Fruit fly (Drosophila melanogaster) whole organism, embryonic: ENCODE results near the gene CG31752.

Experiments
- CG1024 ChIP-seq: fragments of 200-800 bp; sonication (Bioruptor generic); IDR thresholded peaks from 2 replicates; pipeline ENCODE4 v1.3.6; 2022; ENCODE audit warnings: missing biosample characterization, missing genetic modification characterization
- CG10431 ChIP-seq: fragments of 200-800 bp; sonication (Bioruptor generic); optimal IDR thresholded peaks from 3 replicates; lab custom pipeline; 2018; ENCODE audit warnings: missing biosample characterization, mild to moderate bottlenecking, missing genetic modification characterization
- CG10979 ChIP-seq: fragments of 200-800 bp; sonication (Bioruptor generic); optimal IDR thresholded peaks from 2 replicates; lab custom pipeline; 2018; ENCODE audit warnings: missing biosample characterization, mild to moderate bottlenecking, missing genetic modification characterization, moderate library complexity
- CG11085 ChIP-seq: fragments of 200-800 bp; sonication (Bioruptor generic); IDR thresholded peaks from 2 replicates; pipeline ENCODE4 v1.3.6; 2022; ENCODE audit warnings: missing biosample characterization, missing genetic modification characterization
- CG12391 ChIP-seq: fragments of 200-800 bp; sonication (Bioruptor generic); optimal IDR thresholded peaks from 3 replicates; lab custom pipeline; 2018; ENCODE audit warnings: missing biosample characterization, mild to moderate bottlenecking, missing genetic modification characterization, moderate library complexity
- CG13123 ChIP-seq: fragments of 200-800 bp; sonication (Bioruptor generic); optimal IDR thresholded peaks from 2 replicates; lab custom pipeline; 2016; ENCODE audit warnings: missing biosample characterization, missing genetic modification characterization
- CG1602 ChIP-seq: fragments of 200-800 bp; sonication (Bioruptor generic); optimal IDR thresholded peaks from 3 replicates; lab custom pipeline; 2016; ENCODE audit warnings: missing biosample characterization, missing genetic modification characterization
- CG17568 ChIP-seq: fragments of 200-800 bp; sonication (Bioruptor generic); optimal IDR thresholded peaks from 2 replicates; lab custom pipeline; 2018; ENCODE audit warnings: missing biosample characterization, mild to moderate bottlenecking, missing genetic modification characterization, moderate library complexity
- CG18262 ChIP-seq: fragments of 200-800 bp; optimal IDR thresholded peaks from 3 replicates; lab custom pipeline; 2019; ENCODE audit warnings: missing biosample characterization, mild to moderate bottlenecking, missing genetic modification characterization, moderate library complexity
- CG2889 ChIP-seq: fragments of 200-800 bp; sonication (Bioruptor generic); IDR thresholded peaks from 3 replicates; pipeline ENCODE4 v1.3.6; 2022; ENCODE audit warnings: missing biosample characterization, missing genetic modification characterization
- CG32532 ChIP-seq: fragments of 200-800 bp; sonication (Bioruptor generic); IDR thresholded peaks from 2 replicates; pipeline ENCODE4 v1.3.6; 2022; ENCODE audit warnings: missing biosample characterization, missing genetic modification characterization
- CG33557 ChIP-seq: fragments of 200-800 bp; sonication (Bioruptor generic); optimal IDR thresholded peaks from 2 replicates; lab custom pipeline; 2019; ENCODE audit warnings: missing biosample characterization, mild to moderate bottlenecking, missing genetic modification characterization, moderate library complexity
- CG4328 ChIP-seq: fragments of 200-800 bp; sonication (Bioruptor generic); optimal IDR thresholded peaks from 3 replicates; lab custom pipeline; 2017; ENCODE audit warnings: missing biosample characterization, missing genetic modification reagents, missing genetic modification characterization
- CG4360 ChIP-seq: fragments of 200-800 bp; sonication (Bioruptor generic); IDR thresholded peaks from 2 replicates; pipeline ENCODE4 v1.3.6; 2022; ENCODE audit warnings: missing biosample characterization, missing genetic modification characterization
- CG4707 ChIP-seq: fragments of 200-800 bp; sonication (Bioruptor generic); optimal IDR thresholded peaks from 2 replicates; lab custom pipeline; 2018; ENCODE audit warnings: missing biosample characterization, mild to moderate bottlenecking, missing genetic modification characterization, moderate library complexity
- CG6254 ChIP-seq: fragments of 200-800 bp; sonication (Bioruptor generic); optimal IDR thresholded peaks from 3 replicates; lab custom pipeline; 2017; ENCODE audit warnings: mild to moderate bottlenecking, missing biosample characterization, missing genetic modification reagents, missing genetic modification characterization
- CG7963 ChIP-seq: fragments of 200-800 bp; sonication (Bioruptor generic); IDR thresholded peaks from 3 replicates; pipeline ENCODE4 v1.3.6; 2022; ENCODE audit warnings: missing biosample characterization, missing genetic modification characterization; ENCODE audit not compliant: partially characterized antibody
- CG8290 ChIP-seq, 3 experiments: fragments of 200-800 bp; sonication (Bioruptor generic); optimal IDR thresholded peaks; 2 replicates each; lab custom pipeline; 2016 to 2019; ENCODE audit warnings: missing biosample characterization in 3 of 3, missing genetic modification characterization in 3 of 3, mild to moderate bottlenecking in 2 of 3, moderate library complexity in 1 of 3
- D ChIP-seq, 2 experiments: fragments of 200-800 bp in 1 of 2; fragments of >200 bp in 1 of 2; sonication (Bioruptor generic) in 1 of 2; optimal IDR thresholded peaks; 2 replicates in 1 of 2; 3 replicates in 1 of 2; lab custom pipeline; 2017; ENCODE audit warnings: mild to moderate bottlenecking in 1 of 2, missing biosample characterization in 1 of 2, missing genetic modification characterization in 1 of 2, missing genetic modification reagents in 1 of 2
- Dbx ChIP-seq: fragments of 200-800 bp; sonication (Bioruptor generic); IDR thresholded peaks from 3 replicates; pipeline ENCODE4 v1.3.6; 2022; ENCODE audit warnings: missing biosample characterization, missing genetic modification characterization
- Doc2 ChIP-seq: fragments of 200-800 bp; sonication (Bioruptor generic); IDR thresholded peaks from 2 replicates; pipeline ENCODE4 v1.3.6; 2022; ENCODE audit warnings: missing biosample characterization, missing genetic modification characterization
- Eip74EF ChIP-seq, 2 experiments: fragments of 200-800 bp in 1 of 2; fragments of >200 bp in 1 of 2; sonication (Bioruptor generic) in 1 of 2; optimal IDR thresholded peaks; 2 replicates each; lab custom pipeline; 2017 to 2019; ENCODE audit warnings: missing biosample characterization in 2 of 2, missing genetic modification characterization in 2 of 2, mild to moderate bottlenecking in 1 of 2, moderate library complexity in 1 of 2
- Fer3 ChIP-seq: fragments of 200-800 bp; sonication (Bioruptor generic); optimal IDR thresholded peaks from 2 replicates; lab custom pipeline; 2018; ENCODE audit warnings: missing biosample characterization, mild to moderate bottlenecking, missing genetic modification characterization, moderate library complexity
- HLH3B ChIP-seq: fragments of 200-800 bp; sonication (Bioruptor generic); IDR thresholded peaks from 2 replicates; pipeline ENCODE4 v1.3.6; 2022; ENCODE audit warnings: missing biosample characterization, missing genetic modification characterization
- HLHmδ ChIP-seq: fragments of 200-800 bp; sonication (Bioruptor generic); optimal IDR thresholded peaks from 2 replicates; lab custom pipeline; 2018; ENCODE audit warnings: missing biosample characterization, mild to moderate bottlenecking, missing genetic modification characterization, moderate library complexity
- Hr78 ChIP-seq, 2 experiments: fragments of 200-800 bp in 1 of 2; fragments of >200 bp in 1 of 2; sonication (Bioruptor generic) in 1 of 2; optimal IDR thresholded peaks; 2 replicates each; lab custom pipeline; 2017 to 2019; ENCODE audit warnings: missing biosample characterization in 2 of 2, missing genetic modification characterization in 2 of 2, mild to moderate bottlenecking in 1 of 2, moderate library complexity in 1 of 2
- Jarid2 ChIP-seq: fragments of 200-800 bp; sonication (Bioruptor generic); optimal IDR thresholded peaks from 3 replicates; lab custom pipeline; 2017; ENCODE audit warnings: mild to moderate bottlenecking, missing biosample characterization, missing genetic modification reagents, missing genetic modification characterization
- MBD-R2 ChIP-seq: fragments of 200-800 bp; sonication (Bioruptor generic); IDR thresholded peaks from 2 replicates; pipeline ENCODE4 v1.3.6; 2022; ENCODE audit warnings: missing biosample characterization, missing genetic modification characterization
- Nf-YC ChIP-seq: fragments of 200-800 bp; optimal IDR thresholded peaks from 3 replicates; lab custom pipeline; 2019; ENCODE audit warnings: missing biosample characterization, mild to moderate bottlenecking, missing genetic modification characterization, moderate library complexity
- Oli ChIP-seq: fragments of 200-800 bp; sonication (Bioruptor generic); optimal IDR thresholded peaks from 2 replicates; lab custom pipeline; 2018; ENCODE audit warnings: missing biosample characterization, mild to moderate bottlenecking, missing genetic modification characterization, moderate library complexity
- Poxn ChIP-seq: fragments of 200-800 bp; sonication (Bioruptor generic); IDR thresholded peaks from 2 replicates; pipeline ENCODE4 v1.3.6; 2022; ENCODE audit warnings: missing biosample characterization, missing genetic modification characterization
- Ptx1 ChIP-seq: fragments of 200-800 bp; sonication (Bioruptor generic); IDR thresholded peaks from 2 replicates; pipeline ENCODE4 v1.3.6; 2022; ENCODE audit warnings: missing biosample characterization, missing genetic modification characterization
- Rfx ChIP-seq: fragments of 200-800 bp; sonication (Bioruptor generic); IDR thresholded peaks from 2 replicates; pipeline ENCODE4 v1.3.6; 2022; ENCODE audit warnings: missing biosample characterization, missing genetic modification characterization
- ap ChIP-seq: fragments of 200-800 bp; sonication (Bioruptor generic); IDR thresholded peaks from 2 replicates; pipeline ENCODE4 v1.3.6; 2022; ENCODE audit warnings: missing biosample characterization, missing genetic modification characterization
- az2 ChIP-seq: fragments of 200-800 bp; sonication (Bioruptor generic); optimal IDR thresholded peaks from 3 replicates; lab custom pipeline; 2016; ENCODE audit warnings: missing biosample characterization, missing genetic modification characterization
- cas ChIP-seq: fragments of 200-800 bp; sonication (Bioruptor generic); IDR thresholded peaks from 2 replicates; pipeline ENCODE4 v1.3.6; 2022; ENCODE audit warnings: missing biosample characterization, missing genetic modification characterization
- cg ChIP-seq: fragments of 200-800 bp; sonication (Bioruptor generic); optimal IDR thresholded peaks from 3 replicates; lab custom pipeline; 2019; ENCODE audit warnings: missing biosample characterization, mild to moderate bottlenecking, missing genetic modification characterization, moderate library complexity
- chif ChIP-seq, 2 experiments: fragments of 200-800 bp; sonication (Bioruptor generic); optimal IDR thresholded peaks; 3 replicates each; lab custom pipeline; 2016; ENCODE audit warnings: missing biosample characterization in 2 of 2, missing genetic modification characterization in 2 of 2
- da ChIP-seq: fragments of 200-800 bp; sonication (Bioruptor generic); optimal IDR thresholded peaks from 2 replicates; lab custom pipeline; 2016; ENCODE audit warnings: missing biosample characterization, missing genetic modification characterization
- dmrt11E ChIP-seq: fragments of 200-800 bp; sonication (Bioruptor generic); optimal IDR thresholded peaks from 3 replicates; lab custom pipeline; 2018; ENCODE audit warnings: missing biosample characterization, mild to moderate bottlenecking, missing genetic modification characterization, moderate library complexity
- ems ChIP-seq: fragments of 200-800 bp; sonication (Bioruptor generic); optimal IDR thresholded peaks from 3 replicates; lab custom pipeline; 2016; ENCODE audit warnings: missing biosample characterization, missing genetic modification characterization
- ewg ChIP-seq: fragments of 200-800 bp; sonication (Bioruptor generic); optimal IDR thresholded peaks from 3 replicates; lab custom pipeline; 2017; ENCODE audit warnings: mild to moderate bottlenecking, missing biosample characterization, missing genetic modification reagents, missing genetic modification characterization
- eyg ChIP-seq: fragments of 200-800 bp; sonication (Bioruptor generic); optimal IDR thresholded peaks from 3 replicates; lab custom pipeline; 2016; ENCODE audit warnings: missing biosample characterization, missing genetic modification characterization
- fd64A ChIP-seq: fragments of 200-800 bp; sonication (Bioruptor generic); optimal IDR thresholded peaks from 3 replicates; lab custom pipeline; 2018; ENCODE audit warnings: missing biosample characterization, mild to moderate bottlenecking, missing genetic modification characterization
- fu2 ChIP-seq: fragments of 200-800 bp; sonication (Bioruptor generic); optimal IDR thresholded peaks from 2 replicates; lab custom pipeline; 2016; ENCODE audit warnings: missing biosample characterization, missing genetic modification characterization
- nerfin-2 ChIP-seq: fragments of 200-800 bp; sonication (Bioruptor generic); IDR thresholded peaks from 2 replicates; pipeline ENCODE4 v1.3.6; 2022; ENCODE audit warnings: missing biosample characterization, missing genetic modification characterization; ENCODE audit not compliant: partially characterized antibody
- salm ChIP-seq: fragments of 200-800 bp; sonication (Bioruptor generic); optimal IDR thresholded peaks from 2 replicates; lab custom pipeline; 2018; ENCODE audit warnings: missing biosample characterization, mild to moderate bottlenecking, missing genetic modification characterization
- unpg ChIP-seq: fragments of 200-800 bp; sonication (Bioruptor generic); optimal IDR thresholded peaks from 3 replicates; lab custom pipeline; 2018; ENCODE audit warnings: missing biosample characterization, mild to moderate bottlenecking, missing genetic modification characterization, moderate library complexity

Gene CG31752

DNA sequence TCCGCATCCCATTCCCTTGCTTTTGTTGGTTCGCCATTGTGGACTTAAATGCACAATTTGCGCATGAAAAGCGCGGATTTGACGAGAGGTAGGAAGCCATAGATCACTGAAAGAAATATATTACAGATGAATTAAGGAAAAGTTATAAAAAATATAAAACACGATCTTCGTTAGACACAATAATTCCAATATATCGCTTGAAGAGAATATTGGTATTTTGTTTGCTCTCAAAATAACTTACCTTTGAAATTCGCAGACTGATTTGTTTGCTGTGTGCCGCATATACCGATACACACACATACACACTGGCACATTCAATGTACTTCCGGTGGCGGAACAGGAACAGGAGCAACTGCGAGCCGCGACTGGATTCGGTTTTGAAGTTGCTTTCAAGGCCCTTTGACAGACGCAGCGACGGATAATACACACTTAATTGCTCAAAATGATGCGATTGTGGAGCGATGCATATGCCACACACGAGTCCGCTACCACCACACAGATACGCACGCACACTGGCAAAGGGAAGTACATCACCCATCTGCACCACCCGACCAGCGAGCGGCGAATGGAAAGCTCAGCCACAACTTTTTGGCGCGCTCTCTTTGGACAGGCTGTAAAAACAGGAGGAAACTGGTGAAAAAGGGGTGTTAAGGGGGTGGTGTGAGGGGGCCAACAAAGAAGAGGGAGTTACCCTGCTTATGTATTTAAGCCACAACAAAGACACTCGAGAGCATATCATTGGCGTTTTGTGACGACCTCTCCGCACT lies 35.3 kb downstream of the CG31752 start (continued):
- TF ChIP-seq fd64A (GFP tag; lab: Kevin White, UChicago) (no peak), az2 (GFP tag; lab: Kevin White, UChicago) (no peak), CG18262 (tag; lab: Kevin White, UChicago) (peak; percentile 16), Ptx1 (GFP tag; lab: Robert Waterston, UW) (no peak), unpg (GFP tag; lab: Kevin White, UChicago) (peak; percentile 8), CG7963 (GFP tag; lab: Robert Waterston, UW) (no peak), CG11085 (no peak), MBD-R2 (GFP tag; lab: Robert Waterston, UW) (no peak), CG10431 (GFP tag; lab: Kevin White, UChicago) (no peak), D (optimal IDR thresholded peaks at IDR 0.05; lab: Kevin White, UChicago) (no peak), D (GFP tag; optimal IDR thresholded peaks at IDR 0.05; lab: Kevin White, UChicago) (peak; percentile 18), HLH3B (GFP tag; lab: Robert Waterston, UW) (no peak), nerfin-2 (no peak), ap (no peak), Dbx (GFP tag; lab: Robert Waterston, UW) (no peak), ewg (no peak), salm (no peak), dmrt11E (tag; lab: Kevin White, UChicago) (peak; percentile 26), CG12391 (tag; lab: Kevin White, UChicago) (peak; percentile 6), CG33557 (GFP tag; lab: Kevin White, UChicago) (no peak), Eip74EF (GFP tag; optimal IDR thresholded peaks at IDR 0.05; lab: Kevin White, UChicago) (no peak), cg (GFP tag; lab: Kevin White, UChicago) (peak; percentile 48), CG13123 (GFP tag; lab: Kevin White, UChicago) (no peak), Jarid2 (GFP tag; lab: Kevin White, UChicago) (peak; percentile 13), CG4707 (GFP tag; lab: Kevin White, UChicago) (no peak), Poxn (no peak), CG32532 (GFP tag; lab: Robert Waterston, UW) (no peak), ems (GFP tag; lab: Kevin White, UChicago) (no peak), CG1024 (no peak), Fer3 (tag; lab: Kevin White, UChicago) (no peak), CG4328 (no peak), CG1602 (GFP tag; lab: Kevin White, UChicago) (no peak), Rfx (no peak), CG17568 (no peak), CG4360 (GFP tag; lab: Robert Waterston, UW) (no peak), da (no peak), fu2 (GFP tag; lab: Kevin White, UChicago) (no peak), cas (GFP tag; lab: Robert Waterston, UW) (no peak), Doc2 (GFP tag; lab: Robert Waterston, UW) (no peak), CG8290 (GFP tag; optimal IDR thresholded peaks at IDR 0.05; lab: Kevin White, UChicago) (no peak), CG8290 (tag; optimal IDR thresholded peaks at IDR 0.05; lab: Kevin White, UChicago) (no peak), CG10979 (peak; percentile 39), CG6254 (GFP tag; lab: Kevin White, UChicago) (peak; percentile 1), CG2889 (GFP tag; lab: Robert Waterston, UW) (no peak), Hr78 (GFP tag; optimal IDR thresholded peaks at IDR 0.05; lab: Kevin White, UChicago) (no peak), HLHmδ (GFP tag; lab: Kevin White, UChicago) (no peak), Oli (tag; lab: Kevin White, UChicago) (no peak), chif (GFP tag; optimal IDR thresholded peaks at IDR 0.05; lab: Kevin White, UChicago) (peak in 1 of 2 experiments; percentile 14), eyg (GFP tag; lab: Kevin White, UChicago) (no peak), Nf-YC (tag; lab: Kevin White, UChicago) (peak; percentile 81)
